Worm (Caenorhabditis elegans): Measurements from ENCODE around the gene nas-4.

The nas-4 gene

ce11 chrIII:6452683-6453082 lies 37.2 kb upstream of the nas-4 start:
- TF ChIP-seq hmg-4 (GFP tag; optimal IDR thresholded peaks at IDR 0.05) (no peak), ets-7 (tag; optimal IDR thresholded peaks at IDR 0.05) (no peak), aly-1 (tag; optimal IDR thresholded peaks at IDR 0.05) (no peak), ceh-36 (tag; optimal IDR thresholded peaks at IDR 0.05) (no peak), F13C5.2 (tag; optimal IDR thresholded peaks at IDR 0.05) (no peak), B0310.2 (tag; optimal IDR thresholded peaks at IDR 0.05) (no peak), sea-1 (GFP tag; conservative IDR thresholded peaks at IDR 0.05) (no peak), scrt-1 (GFP tag; IDR thresholded peaks at IDR 0.05) (no peak), pes-1 (GFP tag; IDR thresholded peaks at IDR 0.05) (no peak), ceh-13 (GFP tag; optimal IDR thresholded peaks at IDR 0.05) (no peak), tra-4 (tag; optimal IDR thresholded peaks at IDR 0.05) (no peak), hnd-1 (tag; optimal IDR thresholded peaks at IDR 0.05) (no peak)

ce11 chrIII:6452278-6452677 lies 36.8 kb upstream of the nas-4 start, which contains the start of gene set-1:
TSS of gene set-1 (minus strand) at chrIII:6452378.
- no peak for TF ChIP-seq aly-1 (tag; optimal IDR thresholded peaks at IDR 0.05)
- TF ChIP-seq hmbx-1 (tag; optimal IDR thresholded peaks at IDR 0.05) = no peak
- no peak for TF ChIP-seq ceh-36 (tag; optimal IDR thresholded peaks at IDR 0.05)
- TF ChIP-seq F13C5.2 (tag; optimal IDR thresholded peaks at IDR 0.05) = no peak
- no peak for TF ChIP-seq pes-1 (GFP tag; IDR thresholded peaks at IDR 0.05)
- TF ChIP-seq ama-1 (optimal IDR thresholded peaks at IDR 0.05) = no peak
- TF ChIP-seq hnd-1 (tag; optimal IDR thresholded peaks at IDR 0.05) = no peak
- TF ChIP-seq tra-4 (tag; optimal IDR thresholded peaks at IDR 0.05) = no peak
- no peak for TF ChIP-seq tbx-11 (GFP tag; IDR thresholded peaks at IDR 0.05)
- TF ChIP-seq scrt-1 (GFP tag; IDR thresholded peaks at IDR 0.05) = no peak

- TF ChIP-seq ets-7 (tag; optimal IDR thresholded peaks at IDR 0.05) = no peak
- no peak for TF ChIP-seq F13C5.2 (tag; optimal IDR thresholded peaks at IDR 0.05)
- TF ChIP-seq ceh-36 (tag; optimal IDR thresholded peaks at IDR 0.05) = no peak
- no peak for TF ChIP-seq tra-4 (tag; optimal IDR thresholded peaks at IDR 0.05)
- no peak for TF ChIP-seq aly-1 (tag; optimal IDR thresholded peaks at IDR 0.05)
- no peak for TF ChIP-seq sea-1 (GFP tag; conservative IDR thresholded peaks at IDR 0.05)
- no peak for TF ChIP-seq B0310.2 (tag; optimal IDR thresholded peaks at IDR 0.05)
- no peak for TF ChIP-seq tbx-37 (GFP tag; conservative IDR thresholded peaks at IDR 0.05)
- no peak for TF ChIP-seq hmbx-1 (tag; optimal IDR thresholded peaks at IDR 0.05)
- TF ChIP-seq scrt-1 (GFP tag; IDR thresholded peaks at IDR 0.05) = no peak
- TF ChIP-seq ama-1 (optimal IDR thresholded peaks at IDR 0.05) = no peak
- TF ChIP-seq flt-1 (GFP tag; IDR thresholded peaks at IDR 0.05) = no peak
Measured at ce11 chrIII:6450596-6450995, 35.1 kb upstream of the nas-4 start, which contains the start of gene T26A5.6. TSS of gene T26A5.6 (minus strand) at chrIII:6450696.

ce11 chrIII:6449854-6450253 lies 34.4 kb upstream of the nas-4 start:
- TF ChIP-seq hnd-1 (tag; optimal IDR thresholded peaks at IDR 0.05) (no peak), B0310.2 (tag; optimal IDR thresholded peaks at IDR 0.05) (no peak), ceh-13 (GFP tag; optimal IDR thresholded peaks at IDR 0.05) (no peak), tbx-37 (GFP tag; conservative IDR thresholded peaks at IDR 0.05) (no peak), aly-1 (tag; optimal IDR thresholded peaks at IDR 0.05) (no peak), pes-1 (GFP tag; IDR thresholded peaks at IDR 0.05) (peak; percentile 34; the same call in 1 of the 2 replicates), ama-1 (optimal IDR thresholded peaks at IDR 0.05) (peak; percentile 70)

- no peak for TF ChIP-seq ceh-13 (GFP tag; optimal IDR thresholded peaks at IDR 0.05)
- no peak for TF ChIP-seq tra-4 (tag; optimal IDR thresholded peaks at IDR 0.05)
- no peak for TF ChIP-seq ceh-36 (tag; optimal IDR thresholded peaks at IDR 0.05)
- TF ChIP-seq sea-1 (GFP tag; conservative IDR thresholded peaks at IDR 0.05) = 0 out of 2 replicates have a peak, but pooled peaks have one; percentile 30
- no peak for TF ChIP-seq scrt-1 (GFP tag; IDR thresholded peaks at IDR 0.05)
- no peak for TF ChIP-seq ets-7 (tag; optimal IDR thresholded peaks at IDR 0.05)
- TF ChIP-seq hnd-1 (tag; optimal IDR thresholded peaks at IDR 0.05) = no peak
Measured at ce11 chrIII:6447521-6447920, 32.1 kb upstream of the nas-4 start.

- no peak for TF ChIP-seq hmbx-1 (tag; optimal IDR thresholded peaks at IDR 0.05)
Measured at ce11 chrIII:6446807-6447206, 31.4 kb upstream of the nas-4 start, which contains the start of gene let-721. TSS of gene let-721 (minus strand) at chrIII:6446907.

ce11 chrIII:6444335-6444734 lies 28.9 kb upstream of the nas-4 start, which contains the start of gene C05D11.13:
TSS of gene C05D11.13 (minus strand) at chrIII:6444586.
- no peak for TF ChIP-seq pes-1 (GFP tag; IDR thresholded peaks at IDR 0.05)
- TF ChIP-seq hnd-1 (tag; optimal IDR thresholded peaks at IDR 0.05) = no peak
- no peak for TF ChIP-seq B0310.2 (tag; optimal IDR thresholded peaks at IDR 0.05)
- TF ChIP-seq ceh-13 (GFP tag; optimal IDR thresholded peaks at IDR 0.05) = no peak
- TF ChIP-seq hmg-4 (GFP tag; optimal IDR thresholded peaks at IDR 0.05) = no peak
- no peak for TF ChIP-seq ceh-36 (tag; optimal IDR thresholded peaks at IDR 0.05)
- no peak for TF ChIP-seq aly-1 (tag; optimal IDR thresholded peaks at IDR 0.05)
- no peak for TF ChIP-seq F13C5.2 (tag; optimal IDR thresholded peaks at IDR 0.05)
- no peak for TF ChIP-seq sea-1 (GFP tag; conservative IDR thresholded peaks at IDR 0.05)
- no peak for TF ChIP-seq hmbx-1 (tag; optimal IDR thresholded peaks at IDR 0.05)
- no peak for TF ChIP-seq ama-1 (optimal IDR thresholded peaks at IDR 0.05)
- TF ChIP-seq tbx-11 (GFP tag; IDR thresholded peaks at IDR 0.05) = no peak
- no peak for TF ChIP-seq scrt-1 (GFP tag; IDR thresholded peaks at IDR 0.05)
- no peak for TF ChIP-seq tra-4 (tag; optimal IDR thresholded peaks at IDR 0.05)
- no peak for TF ChIP-seq flt-1 (GFP tag; IDR thresholded peaks at IDR 0.05)
- TF ChIP-seq tbx-37 (GFP tag; conservative IDR thresholded peaks at IDR 0.05) = no peak
- no peak for TF ChIP-seq ets-7 (tag; optimal IDR thresholded peaks at IDR 0.05)

- TF ChIP-seq ama-1 (optimal IDR thresholded peaks at IDR 0.05) (peak; percentile 21), hmbx-1 (tag; optimal IDR thresholded peaks at IDR 0.05) (no peak), tra-4 (tag; optimal IDR thresholded peaks at IDR 0.05) (no peak)
Measured at ce11 chrIII:6442305-6443125, 27.1 kb upstream of the nas-4 start, which contains the start of gene mel-32. TSS of gene mel-32 (minus strand) at chrIII:6443000.
